Fruit fly (Drosophila melanogaster): ENCODE data around the gene HDAC3.

dm6 chr3R:5503789-5504387 is 29.5 kb upstream of the HDAC3 start:
- TF ChIP-seq CTCF (optimal IDR thresholded peaks at IDR 0.05): no peak
- TF ChIP-seq CG8478 (optimal IDR thresholded peaks at IDR 0.05): no peak

Measured in S2 (cell line).